Fruit fly (Drosophila melanogaster): ENCODE data around the gene Wbp2.

Gene Wbp2

dm6 chr3L:12814806-12815205, 35.2 kb upstream of the Wbp2 start:
- no peak for TF ChIP-seq Dfd (GFP tag; optimal IDR thresholded peaks at IDR 0.05)
- no peak for TF ChIP-seq woc (GFP tag; optimal IDR thresholded peaks at IDR 0.05)
- TF ChIP-seq Abd-B (GFP tag; optimal IDR thresholded peaks at IDR 0.05): no peak
- no peak for TF ChIP-seq Myc (optimal IDR thresholded peaks at IDR 0.05)
- no peak for TF ChIP-seq CG32264 (GFP tag; optimal IDR thresholded peaks at IDR 0.05)
- TF ChIP-seq N (GFP tag; optimal IDR thresholded peaks at IDR 0.05): no peak
- TF ChIP-seq Hr83 (GFP tag; optimal IDR thresholded peaks at IDR 0.05; ENCODE audit: poor library complexity, severe bottlenecking): no peak
- TF ChIP-seq Dif (GFP tag; optimal IDR thresholded peaks at IDR 0.05; ENCODE audit: partially characterized antibody): peak; percentile 34

DNA sequence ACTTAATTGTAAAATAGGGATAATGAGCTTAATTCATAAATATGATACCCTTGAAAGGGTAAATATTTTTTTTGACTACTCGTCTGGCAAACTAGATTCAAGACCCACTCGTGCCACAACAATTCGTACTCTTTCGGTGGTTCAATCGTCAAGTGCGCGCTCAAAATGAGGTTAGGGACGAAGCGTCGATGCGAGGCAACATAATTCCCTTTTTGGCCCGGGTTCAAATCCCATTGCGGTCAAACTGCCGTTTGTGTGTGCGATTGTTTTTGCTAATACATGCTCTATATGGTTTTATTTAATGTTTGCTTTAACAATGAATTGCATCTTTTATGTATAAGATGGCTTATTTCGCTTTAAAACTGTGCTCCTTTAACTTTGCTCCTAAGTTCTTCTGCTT, 34.2 kb upstream of the Wbp2 start:
- TF ChIP-seq rgr (GFP tag; optimal IDR thresholded peaks at IDR 0.05) (no peak), Dfd (GFP tag; optimal IDR thresholded peaks at IDR 0.05) (no peak), HLH106 (tag; optimal IDR thresholded peaks at IDR 0.05) (no peak), CrebA (GFP tag; optimal IDR thresholded peaks at IDR 0.05; ENCODE audit: borderline replicate concordance) (no peak), Rel (GFP tag; optimal IDR thresholded peaks at IDR 0.05) (no peak), Rel (tag; optimal IDR thresholded peaks at IDR 0.05) (no peak), Hr83 (GFP tag; optimal IDR thresholded peaks at IDR 0.05; ENCODE audit: poor library complexity, severe bottlenecking) (no peak), ey (GFP tag; optimal IDR thresholded peaks at IDR 0.05) (no peak), Vsx2 (GFP tag; optimal IDR thresholded peaks at IDR 0.05; ENCODE audit: partially characterized antibody) (no peak), jim (GFP tag; optimal IDR thresholded peaks at IDR 0.05) (no peak), Mio (GFP tag; optimal IDR thresholded peaks at IDR 0.05) (no peak), dmrt93B (GFP tag; optimal IDR thresholded peaks at IDR 0.05) (no peak), usp (GFP tag; optimal IDR thresholded peaks at IDR 0.05) (no peak), brk (GFP tag; optimal IDR thresholded peaks at IDR 0.05) (no peak)

- TF ChIP-seq Vsx2 (GFP tag; optimal IDR thresholded peaks at IDR 0.05; ENCODE audit: partially characterized antibody) (no peak), tai (GFP tag; optimal IDR thresholded peaks at IDR 0.05) (no peak), Jra (GFP tag; optimal IDR thresholded peaks at IDR 0.05) (no peak), sv (GFP tag; optimal IDR thresholded peaks at IDR 0.05) (no peak), usp (GFP tag; optimal IDR thresholded peaks at IDR 0.05) (no peak), N (GFP tag; optimal IDR thresholded peaks at IDR 0.05) (no peak), sage (GFP tag; optimal IDR thresholded peaks at IDR 0.05) (no peak), psq (GFP tag; optimal IDR thresholded peaks at IDR 0.05) (no peak), CG32264 (GFP tag; optimal IDR thresholded peaks at IDR 0.05) (no peak)
Measured at dm6 chr3L:12827705-12828104, 22.3 kb upstream of the Wbp2 start.

- no peak for TF ChIP-seq HLH106 (tag; optimal IDR thresholded peaks at IDR 0.05)
- TF ChIP-seq foxo (GFP tag; optimal IDR thresholded peaks at IDR 0.05): no peak
- TF ChIP-seq sv (GFP tag; optimal IDR thresholded peaks at IDR 0.05): no peak
- TF ChIP-seq Hnf4 (GFP tag; optimal IDR thresholded peaks at IDR 0.05): no peak
- TF ChIP-seq usp (GFP tag; optimal IDR thresholded peaks at IDR 0.05): no peak
- TF ChIP-seq sage (GFP tag; optimal IDR thresholded peaks at IDR 0.05): no peak
- TF ChIP-seq Abd-B (GFP tag; optimal IDR thresholded peaks at IDR 0.05): no peak
- TF ChIP-seq CG32264 (GFP tag; optimal IDR thresholded peaks at IDR 0.05): no peak
- no peak for TF ChIP-seq rgr (GFP tag; optimal IDR thresholded peaks at IDR 0.05)
- no peak for TF ChIP-seq tai (GFP tag; optimal IDR thresholded peaks at IDR 0.05)
- no peak for TF ChIP-seq woc (GFP tag; optimal IDR thresholded peaks at IDR 0.05)
- TF ChIP-seq brk (GFP tag; optimal IDR thresholded peaks at IDR 0.05): no peak
- no peak for TF ChIP-seq jim (GFP tag; optimal IDR thresholded peaks at IDR 0.05)
- no peak for TF ChIP-seq CG9705 (GFP tag; optimal IDR thresholded peaks at IDR 0.05)
Measured at dm6 chr3L:12828532-12828931, 21.4 kb upstream of the Wbp2 start.

DNA sequence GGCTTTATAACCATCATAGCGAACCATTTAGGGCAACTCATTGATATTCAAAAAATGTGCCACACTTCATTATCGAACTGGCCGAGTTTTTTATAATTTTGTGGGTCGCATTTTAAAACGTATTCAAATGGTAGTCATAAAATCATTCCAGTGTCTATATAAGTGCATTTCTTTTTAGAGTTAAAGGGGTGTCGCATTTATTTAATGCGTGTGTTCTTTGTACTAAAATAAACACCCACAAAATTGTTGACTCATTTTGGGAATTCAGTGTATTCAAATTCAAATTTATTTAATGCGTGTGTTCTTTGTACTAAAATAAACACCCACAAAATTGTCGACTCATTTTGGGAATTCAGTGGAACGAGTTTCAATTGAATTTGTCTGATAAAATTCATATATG, 19.5 kb upstream of the Wbp2 start:
- TF ChIP-seq Mio (GFP tag; optimal IDR thresholded peaks at IDR 0.05) (no peak), CG9705 (GFP tag; optimal IDR thresholded peaks at IDR 0.05) (no peak), HLH106 (tag; optimal IDR thresholded peaks at IDR 0.05) (no peak), dsf (GFP tag; optimal IDR thresholded peaks at IDR 0.05; ENCODE audit: borderline replicate concordance) (no peak), h (GFP tag; optimal IDR thresholded peaks at IDR 0.05) (no peak)

Data from whole organism, wandering third instar larva.